Worm (Caenorhabditis elegans): ENCODE data around the gene M05D6.1.

DNA sequence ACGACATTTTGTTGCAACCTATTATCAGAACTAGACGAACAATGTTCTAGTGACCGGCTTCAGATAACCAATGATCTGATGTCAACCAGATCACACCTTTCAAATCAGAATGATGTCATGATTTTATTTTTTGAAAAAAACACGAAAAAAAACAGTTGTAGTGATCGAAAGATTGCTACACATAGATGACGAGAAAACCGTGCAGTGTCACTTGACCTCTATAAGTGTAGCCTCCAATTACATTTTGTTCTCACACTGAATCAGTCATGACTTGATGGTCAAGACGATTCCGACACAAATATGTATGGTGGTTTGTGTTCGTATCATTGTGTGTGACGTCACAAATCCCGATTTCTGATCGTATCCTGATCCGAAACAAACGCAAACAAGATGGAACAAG lies 35.1 kb downstream of the M05D6.1 start:
- TF ChIP-seq unc-86 (tag; optimal IDR thresholded peaks at IDR 0.05) (no peak), pha-2 (tag; optimal IDR thresholded peaks at IDR 0.05) (no peak), sox-4 (tag; optimal IDR thresholded peaks at IDR 0.05) (no peak), fkh-10 (GFP tag; optimal IDR thresholded peaks at IDR 0.05) (no peak), pros-1 (tag; optimal IDR thresholded peaks at IDR 0.05) (no peak), che-1 (tag; optimal IDR thresholded peaks at IDR 0.05) (no peak), dve-1 (tag; optimal IDR thresholded peaks at IDR 0.05) (no peak), tbx-2 (tag; optimal IDR thresholded peaks at IDR 0.05) (no peak), pha-4 (tag; optimal IDR thresholded peaks at IDR 0.05) (no peak), ceh-24 (tag; optimal IDR thresholded peaks at IDR 0.05) (no peak), ahr-1 (tag; optimal IDR thresholded peaks at IDR 0.05) (no peak)
